Fruit fly (Drosophila melanogaster) whole organism, embryonic: ENCODE results near the gene CG18766.

Experiments
- BEAF-32 ChIP-seq: fragments of 200-800 bp; sonication (Bioruptor generic); optimal IDR thresholded peaks from 3 replicates; lab custom pipeline; 2017; ENCODE audit warnings: missing biosample characterization, missing genetic modification characterization, mild to moderate bottlenecking, moderate library complexity, missing genetic modification reagents
- CG10431 ChIP-seq: fragments of 200-800 bp; sonication (Bioruptor generic); optimal IDR thresholded peaks from 3 replicates; lab custom pipeline; 2018; ENCODE audit warnings: missing biosample characterization, mild to moderate bottlenecking, missing genetic modification characterization
- CG10959 ChIP-seq: fragments of 200-800 bp; sonication (Bioruptor generic); IDR thresholded peaks from 2 replicates; pipeline ENCODE4 v1.3.6; 2022; ENCODE audit warnings: missing biosample characterization, missing genetic modification characterization
- CG12942 ChIP-seq: fragments of 200-800 bp; sonication (Bioruptor generic); optimal IDR thresholded peaks from 3 replicates; lab custom pipeline; 2016; ENCODE audit warnings: missing biosample characterization, missing genetic modification characterization
- CG15073 ChIP-seq: fragments of 200-800 bp; sonication (Bioruptor generic); optimal IDR thresholded peaks from 2 replicates; lab custom pipeline; 2016; ENCODE audit warnings: missing biosample characterization, missing genetic modification characterization
- CG15514 ChIP-seq: fragments of 200-800 bp; sonication (Bioruptor generic); optimal IDR thresholded peaks from 3 replicates; lab custom pipeline; 2017; ENCODE audit warnings: missing biosample characterization, missing genetic modification characterization, mild to moderate bottlenecking, moderate library complexity, missing genetic modification reagents
- CG15696 ChIP-seq: fragments of 200-800 bp; sonication (Bioruptor generic); optimal IDR thresholded peaks from 2 replicates; lab custom pipeline; 2019; ENCODE audit warnings: missing biosample characterization, mild to moderate bottlenecking, missing genetic modification characterization, moderate library complexity
- CG17186 ChIP-seq: fragments of 200-800 bp; sonication (Bioruptor generic); optimal IDR thresholded peaks from 3 replicates; lab custom pipeline; 2017; ENCODE audit warnings: missing biosample characterization, missing genetic modification reagents, missing genetic modification characterization
- CG17612 ChIP-seq: fragments of 200-800 bp; sonication (Bioruptor generic); IDR thresholded peaks from 2 replicates; pipeline ENCODE4 v1.3.6; 2022; ENCODE audit warnings: missing biosample characterization, missing genetic modification characterization
- CG18011 ChIP-seq: fragments of 200-800 bp; sonication (Bioruptor generic); optimal IDR thresholded peaks from 2 replicates; lab custom pipeline; 2017; ENCODE audit warnings: missing biosample characterization, missing genetic modification characterization, mild to moderate bottlenecking, moderate library complexity, missing genotype
- CG2199 ChIP-seq: fragments of 200-800 bp; sonication (Bioruptor generic); IDR thresholded peaks from 3 replicates; pipeline ENCODE4 v1.3.6; 2022; ENCODE audit warnings: missing biosample characterization, missing genetic modification characterization
- CG3065 ChIP-seq: fragments of 200-800 bp; sonication (Bioruptor generic); optimal IDR thresholded peaks from 2 replicates; lab custom pipeline; 2016; ENCODE audit warnings: missing biosample characterization, missing genetic modification characterization
- CG32532 ChIP-seq: fragments of 200-800 bp; sonication (Bioruptor generic); IDR thresholded peaks from 2 replicates; pipeline ENCODE4 v1.3.6; 2022; ENCODE audit warnings: missing biosample characterization, missing genetic modification characterization
- CG42726 ChIP-seq: fragments of 200-800 bp; sonication (Bioruptor generic); IDR thresholded peaks from 2 replicates; pipeline ENCODE4 v1.3.6; 2022; ENCODE audit warnings: missing biosample characterization, missing genetic modification characterization; ENCODE audit not compliant: partially characterized antibody
- CG6654 ChIP-seq: fragments of 200-800 bp; sonication (Bioruptor generic); optimal IDR thresholded peaks from 2 replicates; lab custom pipeline; 2017; ENCODE audit warnings: missing biosample characterization, mild to moderate bottlenecking, missing genetic modification characterization
- CG6683 ChIP-seq: fragments of 200-800 bp; sonication (Bioruptor generic); optimal IDR thresholded peaks from 2 replicates; lab custom pipeline; 2017; ENCODE audit warnings: missing biosample characterization, mild to moderate bottlenecking, missing genetic modification characterization, missing genetic modification reagents
- CG7745 ChIP-seq: fragments of 200-800 bp; sonication (Bioruptor generic); optimal IDR thresholded peaks from 2 replicates; lab custom pipeline; 2018; ENCODE audit warnings: missing biosample characterization, mild to moderate bottlenecking, missing genetic modification characterization, moderate library complexity
- CG8924 ChIP-seq: fragments of 200-800 bp; optimal IDR thresholded peaks from 3 replicates; lab custom pipeline; 2019; ENCODE audit warnings: missing biosample characterization, mild to moderate bottlenecking, missing genetic modification characterization, moderate library complexity
- CkIIα-i1 ChIP-seq: fragments of 200-800 bp; sonication (Bioruptor generic); IDR thresholded peaks from 2 replicates; pipeline ENCODE4 v1.3.6; 2022; ENCODE audit warnings: missing biosample characterization, missing genetic modification characterization
- Dad ChIP-seq: fragments of 200-800 bp; sonication (Bioruptor generic); optimal IDR thresholded peaks from 3 replicates; lab custom pipeline; 2016; ENCODE audit warnings: missing biosample characterization, missing genetic modification characterization
- Dfd ChIP-seq, 2 experiments: fragments of >200 bp; optimal IDR thresholded peaks; 2 replicates each; lab custom pipeline; 2017; ENCODE audit warnings: missing biosample characterization in 2 of 2, missing genetic modification characterization in 2 of 2
- Ets97D ChIP-seq: fragments of 200-800 bp; sonication (Bioruptor generic); optimal IDR thresholded peaks from 3 replicates; lab custom pipeline; 2016; ENCODE audit warnings: missing biosample characterization, missing genetic modification characterization
- HLHmδ ChIP-seq: fragments of 200-800 bp; sonication (Bioruptor generic); optimal IDR thresholded peaks from 2 replicates; lab custom pipeline; 2018; ENCODE audit warnings: missing biosample characterization, mild to moderate bottlenecking, missing genetic modification characterization, moderate library complexity
- Lim3 ChIP-seq: fragments of 200-800 bp; sonication (Bioruptor generic); IDR thresholded peaks from 2 replicates; pipeline ENCODE4 v1.3.6; 2022; ENCODE audit warnings: missing biosample characterization, missing genetic modification characterization
- Meics ChIP-seq: fragments of 200-800 bp; sonication (Bioruptor generic); optimal IDR thresholded peaks from 2 replicates; lab custom pipeline; 2017; ENCODE audit warnings: missing biosample characterization, mild to moderate bottlenecking, missing genetic modification characterization
- Nf-YC ChIP-seq: fragments of 200-800 bp; optimal IDR thresholded peaks from 3 replicates; lab custom pipeline; 2019; ENCODE audit warnings: missing biosample characterization, mild to moderate bottlenecking, missing genetic modification characterization, moderate library complexity
- Ptx1 ChIP-seq: fragments of 200-800 bp; sonication (Bioruptor generic); IDR thresholded peaks from 2 replicates; pipeline ENCODE4 v1.3.6; 2022; ENCODE audit warnings: missing biosample characterization, missing genetic modification characterization
- Trl ChIP-seq, 3 experiments: fragments of >200 bp in 2 of 3; fragments of 200-800 bp in 1 of 3; sonication (Bioruptor generic) in 1 of 3; optimal IDR thresholded peaks; 2 replicates in 1 of 3; 3 replicates in 2 of 3; lab custom pipeline; 2016 to 2017; ENCODE audit warnings: missing biosample characterization in 1 of 3, missing genetic modification characterization in 1 of 3
- az2 ChIP-seq: fragments of 200-800 bp; sonication (Bioruptor generic); optimal IDR thresholded peaks from 3 replicates; lab custom pipeline; 2016; ENCODE audit warnings: missing biosample characterization, missing genetic modification characterization
- chm ChIP-seq: fragments of 200-800 bp; sonication (Bioruptor generic); IDR thresholded peaks from 2 replicates; pipeline ENCODE4 v1.3.6; 2022; ENCODE audit warnings: missing biosample characterization, missing genetic modification characterization
- corto ChIP-seq: fragments of 200-800 bp; sonication (Bioruptor generic); optimal IDR thresholded peaks from 2 replicates; lab custom pipeline; 2016; ENCODE audit warnings: missing biosample characterization, mild to moderate bottlenecking, missing genetic modification characterization, moderate library complexity
- crol ChIP-seq: fragments of 200-800 bp; sonication (Bioruptor generic); IDR thresholded peaks from 2 replicates; pipeline ENCODE4 v1.3.6; 2022; ENCODE audit warnings: missing biosample characterization, missing genetic modification characterization
- danr ChIP-seq: fragments of 200-800 bp; sonication (Bioruptor generic); IDR thresholded peaks from 2 replicates; pipeline ENCODE4 v1.3.6; 2022; ENCODE audit warnings: missing biosample characterization, missing genetic modification characterization
- ewg ChIP-seq: fragments of 200-800 bp; sonication (Bioruptor generic); optimal IDR thresholded peaks from 3 replicates; lab custom pipeline; 2017; ENCODE audit warnings: mild to moderate bottlenecking, missing biosample characterization, missing genetic modification reagents, missing genetic modification characterization
- gro ChIP-seq: fragments of 200-800 bp; sonication (Bioruptor generic); optimal IDR thresholded peaks from 2 replicates; lab custom pipeline; 2016; ENCODE audit warnings: missing biosample characterization, missing genetic modification characterization
- h ChIP-seq: fragments of >200 bp; optimal IDR thresholded peaks from 2 replicates; lab custom pipeline; 2017
- hb ChIP-seq: fragments of 200-800 bp; sonication (Bioruptor generic); IDR thresholded peaks from 3 replicates; pipeline ENCODE4 v1.3.6; 2022; ENCODE audit warnings: missing biosample characterization, missing genetic modification characterization; ENCODE audit not compliant: partially characterized antibody
- ind ChIP-seq: fragments of 200-800 bp; sonication (Bioruptor generic); optimal IDR thresholded peaks from 3 replicates; lab custom pipeline; 2016; ENCODE audit warnings: missing biosample characterization, missing genetic modification characterization
- nmo ChIP-seq: fragments of 200-800 bp; sonication (Bioruptor generic); optimal IDR thresholded peaks from 2 replicates; lab custom pipeline; 2018; ENCODE audit warnings: missing biosample characterization, mild to moderate bottlenecking, missing genetic modification characterization, moderate library complexity
- nom ChIP-seq: fragments of 200-800 bp; sonication (Bioruptor generic); optimal IDR thresholded peaks from 2 replicates; lab custom pipeline; 2017; ENCODE audit warnings: missing biosample characterization, missing genetic modification characterization, mild to moderate bottlenecking, moderate library complexity, missing genetic modification reagents
- otp ChIP-seq: fragments of 200-800 bp; sonication (Bioruptor generic); IDR thresholded peaks from 3 replicates; pipeline ENCODE4, ENCODE4 v1.3.6; 2022; ENCODE audit warnings: missing biosample characterization, missing genetic modification characterization
- pb ChIP-seq: fragments of 200-800 bp; sonication (Bioruptor generic); optimal IDR thresholded peaks from 3 replicates; lab custom pipeline; 2016; ENCODE audit warnings: missing biosample characterization, missing genetic modification characterization
- peb ChIP-seq: fragments of 200-800 bp; sonication (Bioruptor generic); IDR thresholded peaks from 2 replicates; pipeline ENCODE4 v1.3.6; 2022; ENCODE audit warnings: missing biosample characterization, missing genetic modification characterization
- pfk ChIP-seq: fragments of 200-800 bp; sonication (Bioruptor generic); optimal IDR thresholded peaks from 2 replicates; lab custom pipeline; 2018; ENCODE audit warnings: missing biosample characterization, mild to moderate bottlenecking, missing genetic modification characterization, moderate library complexity
- schlank ChIP-seq: fragments of 200-800 bp; sonication (Bioruptor generic); optimal IDR thresholded peaks from 2 replicates; lab custom pipeline; 2018; ENCODE audit warnings: missing biosample characterization, mild to moderate bottlenecking, missing genetic modification characterization
- sens ChIP-seq: fragments of 200-800 bp; sonication (Bioruptor generic); peaks from one replicate; lab custom pipeline; 2016; ENCODE audit warnings: missing biosample characterization, missing genetic modification characterization
- ssp ChIP-seq: fragments of 200-800 bp; sonication (Bioruptor generic); IDR thresholded peaks from 2 replicates; pipeline ENCODE4 v1.3.6; 2022; ENCODE audit warnings: missing biosample characterization, missing genetic modification characterization
- sug ChIP-seq: fragments of 200-800 bp; optimal IDR thresholded peaks from 2 replicates; lab custom pipeline; 2019; ENCODE audit warnings: missing biosample characterization, mild to moderate bottlenecking, missing genetic modification characterization, moderate library complexity
- ttk ChIP-seq: fragments of 200-800 bp; sonication (Bioruptor generic); IDR thresholded peaks from 2 replicates; pipeline ENCODE4 v2.1.2; 2022; ENCODE audit warnings: missing biosample characterization, missing genetic modification characterization
- yki ChIP-seq: fragments of >200 bp; optimal IDR thresholded peaks from 3 replicates; lab custom pipeline; 2018

The CG18766 gene

dm6 chr3R:27283645-27284044, 38.6 kb upstream of the CG18766 start, which contains the start of gene CG3368 (continued):
- TF ChIP-seq CG17186 (GFP tag; lab: Kevin White, UChicago) (peak; percentile 57), az2 (no peak), HLHmδ (GFP tag; lab: Kevin White, UChicago) (no peak), crol (GFP tag; lab: Robert Waterston, UW) (0 out of 2 replicates have a peak, but pooled peaks have one; percentile 16)

- TF ChIP-seq Ets97D (no peak), CG6683 (GFP tag; lab: Kevin White, UChicago) (no peak), corto (GFP tag; lab: Kevin White, UChicago) (no peak), BEAF-32 (GFP tag; lab: Kevin White, UChicago) (no peak), sens (GFP tag; lab: Kevin White, UChicago) (peak; percentile 95), CG15514 (GFP tag; lab: Kevin White, UChicago) (peak; percentile 49), ttk (GFP tag; lab: Robert Waterston, UW) (no peak), Nf-YC (tag; lab: Kevin White, UChicago) (no peak), CG42726 (GFP tag; lab: Robert Waterston, UW) (no peak), ewg (GFP tag; lab: Kevin White, UChicago) (no peak), CG18011 (GFP tag; lab: Kevin White, UChicago) (no peak), CG2199 (GFP tag; lab: Robert Waterston, UW) (no peak), nom (GFP tag; lab: Kevin White, UChicago) (no peak), ind (GFP tag; lab: Kevin White, UChicago) (peak; percentile 54), peb (GFP tag; lab: Robert Waterston, UW) (no peak), otp (GFP tag; lab: Robert Waterston, UW) (peak; percentile 52; the same call in 1 of the 3 replicates), CG6654 (GFP tag; lab: Kevin White, UChicago) (no peak), CG32532 (GFP tag; lab: Robert Waterston, UW) (peak; percentile 56), CG17612 (GFP tag; lab: Robert Waterston, UW) (no peak), Trl (optimal IDR thresholded peaks at IDR 0.05; lab: Kevin White, UChicago) (no peak), Trl (GFP tag; optimal IDR thresholded peaks at IDR 0.05; lab: Kevin White, UChicago) (peak; percentile 47), CG10959 (GFP tag; lab: Robert Waterston, UW) (no peak), pfk (GFP tag; lab: Kevin White, UChicago) (no peak), Dfd (GFP tag; optimal IDR thresholded peaks at IDR 0.05; lab: Kevin White, UChicago) (no peak), chm (GFP tag; lab: Robert Waterston, UW) (no peak), CkIIα-i1 (GFP tag; lab: Robert Waterston, UW) (no peak), Lim3 (GFP tag; lab: Robert Waterston, UW) (no peak), sug (peak; percentile 19), hb (GFP tag; lab: Robert Waterston, UW) (no peak), CG8924 (tag; lab: Kevin White, UChicago) (peak; percentile 52), Ptx1 (peak; percentile 54), h (no peak), CG12942 (GFP tag; lab: Kevin White, UChicago) (peak; percentile 21), CG15073 (GFP tag; lab: Kevin White, UChicago) (no peak), Meics (GFP tag; lab: Kevin White, UChicago) (peak; percentile 79), schlank (tag; lab: Kevin White, UChicago) (peak; percentile 37), CG7745 (no peak), nmo (GFP tag; lab: Kevin White, UChicago) (peak; percentile 43), ssp (GFP tag; lab: Robert Waterston, UW) (no peak), CG10431 (no peak), danr (no peak), pb (GFP tag; lab: Kevin White, UChicago) (peak; percentile 20), gro (GFP tag; lab: Kevin White, UChicago) (peak; percentile 36), CG3065 (GFP tag; lab: Kevin White, UChicago) (no peak), Dad (peak; percentile 36), CG15696 (tag; lab: Kevin White, UChicago) (no peak), yki (lab: Kevin White, UChicago) (no peak)
Observed at dm6 chr3R:27282286-27282685, 37.2 kb upstream of the CG18766 start, which contains the start of gene mrt. Gene mrt (minus strand): TSS chr3R:27282661.
